Fruit fly (Drosophila melanogaster): ENCODE measurements around the gene BG642312.

The BG642312 gene

DNA sequence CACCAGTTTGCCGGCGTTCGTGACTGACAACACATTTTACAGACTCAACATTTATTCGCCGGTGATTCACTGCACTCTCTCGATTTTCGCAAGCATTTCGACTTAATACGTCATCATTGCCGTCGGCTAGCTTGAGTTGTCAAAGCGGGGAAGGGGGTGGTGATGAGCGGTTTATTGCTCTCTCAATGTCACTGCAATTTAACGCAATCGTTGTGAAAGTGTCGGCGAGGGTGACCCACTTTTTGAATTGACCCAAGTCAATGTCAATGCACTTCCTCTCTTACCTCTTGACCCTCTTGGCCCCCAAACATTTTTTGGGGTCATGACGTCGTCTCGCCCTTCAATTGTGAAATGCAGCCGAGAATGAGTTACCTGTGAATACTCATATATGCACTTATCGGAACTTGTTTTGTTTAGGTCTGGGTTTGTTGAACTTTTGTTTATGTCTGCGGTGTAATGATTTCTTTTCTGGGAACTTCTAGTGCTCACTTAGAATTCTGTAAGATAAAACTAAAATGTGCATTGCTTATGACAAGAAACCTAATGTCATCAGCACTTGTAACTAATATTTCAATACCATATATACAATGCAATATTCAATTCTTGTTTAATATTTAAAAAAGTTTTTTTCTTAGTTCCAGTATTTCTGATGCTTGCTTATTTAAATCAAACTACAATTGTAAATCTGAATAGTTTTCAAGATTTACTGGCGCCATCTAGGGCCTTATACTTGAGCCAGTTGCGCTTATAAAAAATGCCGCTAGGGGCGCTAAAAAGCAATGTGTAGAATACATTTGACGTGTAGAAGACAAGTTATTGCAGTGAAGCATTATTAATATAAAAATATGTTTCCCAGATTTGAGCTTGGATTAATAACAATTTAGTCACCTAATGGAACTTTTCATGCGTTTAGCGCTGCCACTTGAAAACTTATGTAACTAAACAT, 31.0 kb upstream of the BG642312 start (continued):
- TF ChIP-seq CG12744 (GFP tag; optimal IDR thresholded peaks at IDR 0.05) (peak; percentile 68), Stat92E (GFP tag; optimal IDR thresholded peaks at IDR 0.05) (peak in 1 of 3 experiments; percentile 92), otp (GFP tag; IDR thresholded peaks at IDR 0.05) (no peak), E2f1 (GFP tag; IDR thresholded peaks at IDR 0.05) (0 out of 2 replicates have a peak, but pooled peaks have one; percentile 28), CG9817 (tag; optimal IDR thresholded peaks at IDR 0.05) (peak; percentile 59), Dref (GFP tag; IDR thresholded peaks at IDR 0.05) (no peak), HmgD (GFP tag; optimal IDR thresholded peaks at IDR 0.05) (peak; percentile 8), CG8290 (GFP tag; optimal IDR thresholded peaks at IDR 0.05) (peak; percentile 27), CG8290 (tag; optimal IDR thresholded peaks at IDR 0.05) (peak in 1 of 2 experiments; percentile 54), CG13287 (GFP tag; IDR thresholded peaks at IDR 0.05; ENCODE audit: partially characterized antibody) (peak; percentile 49; the same call in 1 of the 2 replicates), dati (GFP tag; IDR thresholded peaks at IDR 0.05) (no peak), insv (GFP tag; optimal IDR thresholded peaks at IDR 0.05) (peak in 1 of 2 experiments; percentile 7), CG17328 (GFP tag; IDR thresholded peaks at IDR 0.05) (no peak), emc (GFP tag; optimal IDR thresholded peaks at IDR 0.05) (no peak), Hmr (GFP tag; optimal IDR thresholded peaks at IDR 0.05) (peak; percentile 37), CG8765 (GFP tag; IDR thresholded peaks at IDR 0.05) (0 out of 2 replicates have a peak, but pooled peaks have one; percentile 27), Kr (GFP tag; optimal IDR thresholded peaks at IDR 0.05) (no peak), sima (GFP tag; optimal IDR thresholded peaks at IDR 0.05) (no peak), lmd (GFP tag; IDR thresholded peaks at IDR 0.05) (peak; percentile 40; the same call in 1 of the 2 replicates), sc (optimal IDR thresholded peaks at IDR 0.05) (no peak), sc (GFP tag; optimal IDR thresholded peaks at IDR 0.05) (no peak), CG6272 (GFP tag; IDR thresholded peaks at IDR 0.05) (no peak), CG18619 (GFP tag; optimal IDR thresholded peaks at IDR 0.05) (no peak), CG8944 (GFP tag; optimal IDR thresholded peaks at IDR 0.05) (peak; percentile 59), CG17912 (GFP tag; optimal IDR thresholded peaks at IDR 0.05) (peak; percentile 5), CG17612 (GFP tag; IDR thresholded peaks at IDR 0.05) (no peak), CG7357 (GFP tag; IDR thresholded peaks at IDR 0.05) (0 out of 3 replicates have a peak, but pooled peaks have one; percentile 37), CG3407 (GFP tag; optimal IDR thresholded peaks at IDR 0.05) (no peak), nerfin-2 (GFP tag; IDR thresholded peaks at IDR 0.05; ENCODE audit: partially characterized antibody) (no peak), CG18011 (GFP tag; optimal IDR thresholded peaks at IDR 0.05) (no peak), Dfd (GFP tag; optimal IDR thresholded peaks at IDR 0.05) (no peak), HLH54F (GFP tag; optimal IDR thresholded peaks at IDR 0.05) (peak; percentile 27), CG17361 (GFP tag; IDR thresholded peaks at IDR 0.05) (peak; percentile 55; the same call in 2 of the 3 replicates), Dek (tag; optimal IDR thresholded peaks at IDR 0.05) (peak; percentile 54), Chrac-16 (GFP tag; optimal IDR thresholded peaks at IDR 0.05) (peak; percentile 61), CG15601 (tag; optimal IDR thresholded peaks at IDR 0.05) (peak; percentile 9), Drgx (GFP tag; IDR thresholded peaks at IDR 0.05) (0 out of 2 replicates have a peak, but pooled peaks have one; percentile 2), fd64A (GFP tag; optimal IDR thresholded peaks at IDR 0.05) (no peak), Rx (GFP tag; IDR thresholded peaks at IDR 0.05) (peak; percentile 25; the same call in 1 of the 2 replicates), ewg (GFP tag; optimal IDR thresholded peaks at IDR 0.05) (peak; percentile 13), HLH3B (GFP tag; IDR thresholded peaks at IDR 0.05) (0 out of 2 replicates have a peak, but pooled peaks have one; percentile 14), gce (GFP tag; IDR thresholded peaks at IDR 0.05) (0 out of 3 replicates have a peak, but pooled peaks have one; percentile 29), Mad (GFP tag; optimal IDR thresholded peaks at IDR 0.05) (peak; percentile 50), Fer2 (tag; optimal IDR thresholded peaks at IDR 0.05) (no peak), CG2120 (GFP tag; optimal IDR thresholded peaks at IDR 0.05) (peak; percentile 52), Myb (GFP tag; optimal IDR thresholded peaks at IDR 0.05) (peak; percentile 13), CG11456 (GFP tag; IDR thresholded peaks at IDR 0.05) (peak; percentile 91), Nf-YC (tag; optimal IDR thresholded peaks at IDR 0.05) (peak; percentile 13), lbe (GFP tag; optimal IDR thresholded peaks at IDR 0.05) (no peak)
